Fruit fly (Drosophila melanogaster) whole organism, embryonic: ENCODE results near the gene Invadolysin.

Source experiments
- Awh ChIP-seq: fragments of 200-800 bp; sonication (Bioruptor generic); IDR thresholded peaks from 2 replicates; pipeline ENCODE4, ENCODE4 v1.3.6; 2022; ENCODE audit warnings: missing biosample characterization, missing genetic modification characterization
- B-H2 ChIP-seq: fragments of 200-800 bp; sonication (Bioruptor generic); optimal IDR thresholded peaks from 2 replicates; lab custom pipeline; 2018; ENCODE audit warnings: missing biosample characterization, mild to moderate bottlenecking, missing genetic modification characterization
- CG10654 ChIP-seq: fragments of 200-800 bp; sonication (Bioruptor generic); optimal IDR thresholded peaks from 2 replicates; lab custom pipeline; 2016; ENCODE audit warnings: missing biosample characterization, missing genetic modification characterization
- CG10979 ChIP-seq: fragments of 200-800 bp; sonication (Bioruptor generic); optimal IDR thresholded peaks from 2 replicates; lab custom pipeline; 2018; ENCODE audit warnings: missing biosample characterization, mild to moderate bottlenecking, missing genetic modification characterization, moderate library complexity
- CG11504 ChIP-seq: fragments of 200-800 bp; sonication (Bioruptor generic); optimal IDR thresholded peaks from 3 replicates; lab custom pipeline; 2019; ENCODE audit warnings: missing biosample characterization, mild to moderate bottlenecking, missing genetic modification characterization, moderate library complexity
- CG12391 ChIP-seq: fragments of 200-800 bp; sonication (Bioruptor generic); optimal IDR thresholded peaks from 3 replicates; lab custom pipeline; 2018; ENCODE audit warnings: missing biosample characterization, mild to moderate bottlenecking, missing genetic modification characterization, moderate library complexity
- CG12942 ChIP-seq: fragments of 200-800 bp; sonication (Bioruptor generic); optimal IDR thresholded peaks from 3 replicates; lab custom pipeline; 2016; ENCODE audit warnings: missing biosample characterization, missing genetic modification characterization
- CG13296 ChIP-seq: fragments of 200-800 bp; sonication (Bioruptor generic); optimal IDR thresholded peaks from 3 replicates; lab custom pipeline; 2018; ENCODE audit warnings: missing biosample characterization, mild to moderate bottlenecking, missing genetic modification characterization
- CG1832 ChIP-seq: fragments of 200-800 bp; sonication (Bioruptor generic); optimal IDR thresholded peaks from 2 replicates; lab custom pipeline; 2017; ENCODE audit warnings: missing biosample characterization, mild to moderate bottlenecking, missing genetic modification characterization, inconsistent platforms
- CG33557 ChIP-seq: fragments of 200-800 bp; sonication (Bioruptor generic); optimal IDR thresholded peaks from 2 replicates; lab custom pipeline; 2019; ENCODE audit warnings: missing biosample characterization, mild to moderate bottlenecking, missing genetic modification characterization, moderate library complexity
- CG34422 ChIP-seq: fragments of 200-800 bp; sonication (Bioruptor generic); IDR thresholded peaks from 3 replicates; pipeline ENCODE4 v1.3.6; 2022; ENCODE audit warnings: missing biosample characterization, missing genetic modification characterization
- CG3847 ChIP-seq: fragments of 200-800 bp; sonication (Bioruptor generic); IDR thresholded peaks from 2 replicates; pipeline ENCODE4 v1.3.6; 2022; ENCODE audit warnings: missing biosample characterization, missing genetic modification characterization
- CHES-1-like ChIP-seq: fragments of 200-800 bp; sonication (Bioruptor generic); optimal IDR thresholded peaks from 2 replicates; lab custom pipeline; 2016; ENCODE audit warnings: missing biosample characterization, missing genetic modification characterization
- Dek ChIP-seq: fragments of 200-800 bp; sonication (Bioruptor generic); optimal IDR thresholded peaks from 3 replicates; lab custom pipeline; 2019; ENCODE audit warnings: missing biosample characterization, mild to moderate bottlenecking, missing genetic modification characterization, moderate library complexity
- Dll ChIP-seq: fragments of 200-800 bp; sonication (Bioruptor generic); IDR thresholded peaks from 4 replicates; pipeline ENCODE4 v1.3.6; 2022; ENCODE audit warnings: missing biosample characterization, missing genetic modification characterization; ENCODE audit not compliant: partially characterized antibody
- Doc3 ChIP-seq: fragments of 200-800 bp; sonication (Bioruptor generic); IDR thresholded peaks from 3 replicates; pipeline ENCODE4 v1.3.6; 2022; ENCODE audit warnings: missing biosample characterization, missing genetic modification characterization; ENCODE audit not compliant: partially characterized antibody
- Dref ChIP-seq: fragments of 200-800 bp; sonication (Bioruptor generic); IDR thresholded peaks from 2 replicates; pipeline ENCODE4 v1.3.6; 2022; ENCODE audit warnings: missing biosample characterization, missing genetic modification characterization
- Gsc ChIP-seq: fragments of 200-800 bp; sonication (Bioruptor generic); IDR thresholded peaks from 2 replicates; pipeline ENCODE4 v1.3.6; 2022; ENCODE audit warnings: missing biosample characterization, missing genetic modification characterization
- HHEX ChIP-seq: fragments of 200-800 bp; sonication (Bioruptor generic); optimal IDR thresholded peaks from 3 replicates; lab custom pipeline; 2017; ENCODE audit warnings: missing biosample characterization, mild to moderate bottlenecking, missing genetic modification characterization, missing genetic modification reagents
- HLH3B ChIP-seq: fragments of 200-800 bp; sonication (Bioruptor generic); IDR thresholded peaks from 2 replicates; pipeline ENCODE4 v1.3.6; 2022; ENCODE audit warnings: missing biosample characterization, missing genetic modification characterization
- Hr3 ChIP-seq: fragments of 200-800 bp; sonication (Bioruptor generic); optimal IDR thresholded peaks from 3 replicates; lab custom pipeline; 2016; ENCODE audit warnings: missing biosample characterization, missing genetic modification characterization
- Jarid2 ChIP-seq: fragments of 200-800 bp; sonication (Bioruptor generic); optimal IDR thresholded peaks from 3 replicates; lab custom pipeline; 2017; ENCODE audit warnings: mild to moderate bottlenecking, missing biosample characterization, missing genetic modification reagents, missing genetic modification characterization
- Lhr ChIP-seq: fragments of 200-800 bp; sonication (Bioruptor generic); optimal IDR thresholded peaks from 3 replicates; lab custom pipeline; 2017; ENCODE audit warnings: mild to moderate bottlenecking, missing biosample characterization, missing genetic modification reagents, missing genetic modification characterization
- Lpt ChIP-seq: fragments of >200 bp; optimal IDR thresholded peaks from 2 replicates; lab custom pipeline; 2018; ENCODE audit warnings: missing biosample characterization, missing genetic modification characterization
- Mad ChIP-seq: fragments of 200-800 bp; sonication (Bioruptor generic); optimal IDR thresholded peaks from 2 replicates; lab custom pipeline; 2016; ENCODE audit warnings: missing biosample characterization, missing genetic modification characterization
- Poxn ChIP-seq: fragments of 200-800 bp; sonication (Bioruptor generic); IDR thresholded peaks from 2 replicates; pipeline ENCODE4 v1.3.6; 2022; ENCODE audit warnings: missing biosample characterization, missing genetic modification characterization
- Sin3A ChIP-seq: fragments of >200 bp; optimal IDR thresholded peaks from 2 replicates; lab custom pipeline; 2018
- Sox100B ChIP-seq: fragments of 200-800 bp; sonication (Bioruptor generic); optimal IDR thresholded peaks from 3 replicates; lab custom pipeline; 2018; ENCODE audit warnings: missing biosample characterization, mild to moderate bottlenecking, missing genetic modification characterization
- Sry-δ ChIP-seq: fragments of 200-800 bp; sonication (Bioruptor generic); optimal IDR thresholded peaks from 2 replicates; lab custom pipeline; 2016; ENCODE audit warnings: missing biosample characterization, missing genetic modification characterization
- Trl ChIP-seq, 3 experiments: fragments of >200 bp in 2 of 3; fragments of 200-800 bp in 1 of 3; sonication (Bioruptor generic) in 1 of 3; optimal IDR thresholded peaks; 2 replicates in 1 of 3; 3 replicates in 2 of 3; lab custom pipeline; 2016 to 2017; ENCODE audit warnings: missing biosample characterization in 1 of 3, missing genetic modification characterization in 1 of 3
- ab ChIP-seq: fragments of 200-800 bp; sonication (Bioruptor generic); optimal IDR thresholded peaks from 2 replicates; lab custom pipeline; 2016; ENCODE audit warnings: missing biosample characterization, missing genetic modification characterization
- abd-A ChIP-seq: fragments of 200-800 bp; sonication (Bioruptor generic); optimal IDR thresholded peaks from 3 replicates; lab custom pipeline; 2019; ENCODE audit warnings: missing biosample characterization, mild to moderate bottlenecking, missing genetic modification characterization, moderate library complexity
- al ChIP-seq: fragments of 200-800 bp; sonication (Bioruptor generic); IDR thresholded peaks from 2 replicates; pipeline ENCODE4 v1.3.6; 2022; ENCODE audit warnings: missing biosample characterization, missing genetic modification characterization
- aop ChIP-seq: fragments of 200-800 bp; sonication (Bioruptor generic); IDR thresholded peaks from 2 replicates; pipeline ENCODE4 v1.3.6; 2022; ENCODE audit warnings: missing biosample characterization, missing genetic modification characterization
- ap ChIP-seq: fragments of 200-800 bp; sonication (Bioruptor generic); IDR thresholded peaks from 2 replicates; pipeline ENCODE4 v1.3.6; 2022; ENCODE audit warnings: missing biosample characterization, missing genetic modification characterization
- az2 ChIP-seq: fragments of 200-800 bp; sonication (Bioruptor generic); optimal IDR thresholded peaks from 3 replicates; lab custom pipeline; 2016; ENCODE audit warnings: missing biosample characterization, missing genetic modification characterization
- bowl ChIP-seq: fragments of 200-800 bp; sonication (Bioruptor generic); IDR thresholded peaks from 2 replicates; pipeline ENCODE4 v1.3.6; 2022; ENCODE audit warnings: missing biosample characterization, missing genetic modification characterization
- bsh ChIP-seq, 2 experiments: fragments of 200-800 bp; sonication (Bioruptor generic); optimal IDR thresholded peaks; 2 replicates each; lab custom pipeline; 2017 to 2018; ENCODE audit warnings: mild to moderate bottlenecking in 2 of 2, missing biosample characterization in 2 of 2, missing genetic modification characterization in 2 of 2, moderate library complexity in 1 of 2
- ewg ChIP-seq: fragments of 200-800 bp; sonication (Bioruptor generic); optimal IDR thresholded peaks from 3 replicates; lab custom pipeline; 2017; ENCODE audit warnings: mild to moderate bottlenecking, missing biosample characterization, missing genetic modification reagents, missing genetic modification characterization
- h ChIP-seq: fragments of >200 bp; optimal IDR thresholded peaks from 2 replicates; lab custom pipeline; 2017
- luna ChIP-seq: fragments of 200-800 bp; sonication (Bioruptor generic); optimal IDR thresholded peaks from 2 replicates; lab custom pipeline; 2016; ENCODE audit warnings: missing biosample characterization, missing genetic modification characterization
- maf-S ChIP-seq: fragments of 200-800 bp; sonication (Bioruptor generic); optimal IDR thresholded peaks from 2 replicates; lab custom pipeline; 2016; ENCODE audit warnings: missing biosample characterization, missing genetic modification characterization
- pnt ChIP-seq: fragments of 200-800 bp; sonication (Bioruptor generic); optimal IDR thresholded peaks from 3 replicates; lab custom pipeline; 2016; ENCODE audit warnings: missing biosample characterization, missing genetic modification characterization
- rib ChIP-seq: fragments of 200-800 bp; sonication (Bioruptor generic); IDR thresholded peaks from 2 replicates; pipeline ENCODE4 v1.3.6; 2022; ENCODE audit warnings: missing biosample characterization, missing genetic modification characterization
- schlank ChIP-seq: fragments of 200-800 bp; sonication (Bioruptor generic); optimal IDR thresholded peaks from 2 replicates; lab custom pipeline; 2018; ENCODE audit warnings: missing biosample characterization, mild to moderate bottlenecking, missing genetic modification characterization
- slbo ChIP-seq: fragments of 200-800 bp; sonication (Bioruptor generic); IDR thresholded peaks from 2 replicates; pipeline ENCODE4 v1.3.6; 2022; ENCODE audit warnings: missing biosample characterization, missing genetic modification characterization
- sna ChIP-seq: fragments of 200-800 bp; sonication (Bioruptor generic); IDR thresholded peaks from 2 replicates; pipeline ENCODE4 v1.3.6; 2022; ENCODE audit warnings: missing biosample characterization, missing genetic modification characterization; ENCODE audit not compliant: partially characterized antibody
- stwl ChIP-seq: fragments of 200-800 bp; sonication (Bioruptor generic); optimal IDR thresholded peaks from 3 replicates; lab custom pipeline; 2018; ENCODE audit warnings: missing biosample characterization, mild to moderate bottlenecking, missing genetic modification characterization, moderate library complexity
- tx ChIP-seq: fragments of 200-800 bp; sonication (Bioruptor generic); optimal IDR thresholded peaks from 2 replicates; lab custom pipeline; 2016; ENCODE audit warnings: missing biosample characterization, missing genetic modification characterization
- unpg ChIP-seq: fragments of 200-800 bp; sonication (Bioruptor generic); optimal IDR thresholded peaks from 3 replicates; lab custom pipeline; 2018; ENCODE audit warnings: missing biosample characterization, mild to moderate bottlenecking, missing genetic modification characterization, moderate library complexity
- zfh1 ChIP-seq: fragments of 200-800 bp; sonication (Bioruptor generic); IDR thresholded peaks from 3 replicates; pipeline ENCODE4 v1.3.6; 2022; ENCODE audit warnings: missing biosample characterization, missing genetic modification characterization

Invadolysin gene

dm6 chr3R:10168483-10169064 is 24.1 kb downstream of the Invadolysin start (continued):
- TF ChIP-seq ab (GFP tag; lab: Kevin White, UChicago): no peak
- no peak for TF ChIP-seq aop
- no peak for TF ChIP-seq stwl (tag; lab: Kevin White, UChicago)
- peak; percentile 4 for TF ChIP-seq CHES-1-like (GFP tag; lab: Kevin White, UChicago)
- TF ChIP-seq bsh (GFP tag; optimal IDR thresholded peaks at IDR 0.05; lab: Kevin White, UChicago): peak in 1 of 2 experiments; percentile 63
- no peak for TF ChIP-seq Jarid2 (GFP tag; lab: Kevin White, UChicago)
- TF ChIP-seq CG10979: no peak
- no peak for TF ChIP-seq Lpt (GFP tag; lab: Kevin White, UChicago)
- no peak for TF ChIP-seq abd-A (tag; lab: Kevin White, UChicago)
- TF ChIP-seq CG10654: no peak
- no peak for TF ChIP-seq sna (GFP tag; lab: Robert Waterston, UW)
- no peak for TF ChIP-seq Mad
- TF ChIP-seq luna: peak; percentile 42
- peak; percentile 47 for TF ChIP-seq CG33557 (GFP tag; lab: Kevin White, UChicago)
- TF ChIP-seq Dref: no peak
- TF ChIP-seq Dek (tag; lab: Kevin White, UChicago): peak; percentile 12
- TF ChIP-seq CG13296 (GFP tag; lab: Kevin White, UChicago): peak; percentile 6
- no peak for TF ChIP-seq Gsc (GFP tag; lab: Robert Waterston, UW)
- peak; percentile 66 for TF ChIP-seq unpg (GFP tag; lab: Kevin White, UChicago)
- TF ChIP-seq slbo (GFP tag; lab: Robert Waterston, UW): peak; percentile 65
- peak; percentile 25 for TF ChIP-seq Sox100B
- TF ChIP-seq CG11504 (tag; lab: Kevin White, UChicago): no peak
- TF ChIP-seq B-H2 (GFP tag; lab: Kevin White, UChicago): peak; percentile 25
- TF ChIP-seq CG3847 (GFP tag; lab: Robert Waterston, UW): no peak
- TF ChIP-seq CG12942 (GFP tag; lab: Kevin White, UChicago): no peak
- 0 out of 2 replicates have a peak, but pooled peaks have one; percentile 22 for TF ChIP-seq HLH3B
- TF ChIP-seq Sry-δ (GFP tag; lab: Kevin White, UChicago): no peak
- TF ChIP-seq al (GFP tag; lab: Robert Waterston, UW): no peak
- TF ChIP-seq Awh (GFP tag; lab: Robert Waterston, UW): 0 out of 2 replicates have a peak, but pooled peaks have one; percentile 7
- TF ChIP-seq Poxn (GFP tag; lab: Robert Waterston, UW): no peak
- no peak for TF ChIP-seq h
- no peak for TF ChIP-seq pnt (GFP tag; lab: Kevin White, UChicago)
- TF ChIP-seq CG34422 (GFP tag; lab: Robert Waterston, UW): no peak
- no peak for TF ChIP-seq Trl (optimal IDR thresholded peaks at IDR 0.05; lab: Kevin White, UChicago)
- TF ChIP-seq Trl (GFP tag; optimal IDR thresholded peaks at IDR 0.05; lab: Kevin White, UChicago): peak; percentile 34
- TF ChIP-seq zfh1 (GFP tag; lab: Robert Waterston, UW): 0 out of 3 replicates have a peak, but pooled peaks have one; percentile 49
- TF ChIP-seq HHEX (GFP tag; lab: Kevin White, UChicago): peak; percentile 12
- no peak for TF ChIP-seq bowl (GFP tag; lab: Robert Waterston, UW)
- peak; percentile 26 for TF ChIP-seq az2 (GFP tag; lab: Kevin White, UChicago)
- TF ChIP-seq Sin3A (lab: Kevin White, UChicago): no peak
- TF ChIP-seq schlank: peak; percentile 41
- TF ChIP-seq Lhr (GFP tag; lab: Kevin White, UChicago): no peak
- TF ChIP-seq tx (GFP tag; lab: Kevin White, UChicago): no peak
- TF ChIP-seq CG1832 (GFP tag; lab: Kevin White, UChicago): no peak
- peak; percentile 39 for TF ChIP-seq CG12391 (tag; lab: Kevin White, UChicago)
- TF ChIP-seq Hr3 (GFP tag; lab: Kevin White, UChicago): no peak
- peak; percentile 13 for TF ChIP-seq ewg (GFP tag; lab: Kevin White, UChicago)
- TF ChIP-seq maf-S (GFP tag; lab: Kevin White, UChicago): peak; percentile 11
- TF ChIP-seq rib: no peak
- no peak for TF ChIP-seq ap (GFP tag; lab: Robert Waterston, UW)
- TF ChIP-seq Doc3 (GFP tag; lab: Robert Waterston, UW): no peak
- TF ChIP-seq Dll (GFP tag; lab: Robert Waterston, UW): no peak
